Fruit fly (Drosophila melanogaster) whole organism, embryonic: Measurements from ENCODE around the gene Mst89B.

ENCODE experiments used
- Asciz ChIP-seq: fragments of 200-800 bp; sonication (Bioruptor generic); optimal IDR thresholded peaks from 2 replicates; lab custom pipeline; 2017; ENCODE audit warnings: missing biosample characterization, mild to moderate bottlenecking, missing genetic modification characterization, missing genetic modification reagents
- CG10462 ChIP-seq: fragments of 200-800 bp; sonication (Bioruptor generic); optimal IDR thresholded peaks from 2 replicates; lab custom pipeline; 2016; ENCODE audit warnings: missing biosample characterization, missing genetic modification characterization
- CG10654 ChIP-seq: fragments of 200-800 bp; sonication (Bioruptor generic); optimal IDR thresholded peaks from 2 replicates; lab custom pipeline; 2016; ENCODE audit warnings: missing biosample characterization, missing genetic modification characterization
- CG11504 ChIP-seq: fragments of 200-800 bp; sonication (Bioruptor generic); optimal IDR thresholded peaks from 3 replicates; lab custom pipeline; 2019; ENCODE audit warnings: missing biosample characterization, mild to moderate bottlenecking, missing genetic modification characterization, moderate library complexity
- CG12071 ChIP-seq: fragments of 200-800 bp; sonication (Bioruptor generic); optimal IDR thresholded peaks from 3 replicates; lab custom pipeline; 2018; ENCODE audit warnings: missing biosample characterization, mild to moderate bottlenecking, missing genetic modification characterization
- CG12299 ChIP-seq: fragments of 200-800 bp; sonication (Bioruptor generic); optimal IDR thresholded peaks from 2 replicates; lab custom pipeline; 2018; ENCODE audit warnings: missing biosample characterization, mild to moderate bottlenecking, missing genetic modification characterization
- CG14667 ChIP-seq: fragments of 200-800 bp; sonication (Bioruptor generic); IDR thresholded peaks from 2 replicates; pipeline ENCODE4 v1.3.6; 2022; ENCODE audit warnings: missing biosample characterization, missing genetic modification characterization
- CG17361 ChIP-seq: fragments of 200-800 bp; sonication (Bioruptor generic); IDR thresholded peaks from 3 replicates; pipeline ENCODE4 v1.3.6; 2022; ENCODE audit warnings: missing biosample characterization, missing genetic modification characterization
- CG18619 ChIP-seq: fragments of 200-800 bp; sonication (Bioruptor generic); optimal IDR thresholded peaks from 3 replicates; lab custom pipeline; 2017; ENCODE audit warnings: missing biosample characterization, mild to moderate bottlenecking, missing genetic modification characterization
- CG31441 ChIP-seq: fragments of 200-800 bp; sonication (Bioruptor generic); IDR thresholded peaks from 2 replicates; pipeline ENCODE4 v1.3.6; 2022; ENCODE audit warnings: missing biosample characterization, missing genetic modification characterization
- CG3726 ChIP-seq: fragments of 200-800 bp; sonication (Bioruptor generic); IDR thresholded peaks from 3 replicates; pipeline ENCODE4, ENCODE4 v1.3.6; 2022; ENCODE audit warnings: missing biosample characterization, missing genetic modification characterization
- CG4282 ChIP-seq: fragments of 200-800 bp; sonication (Bioruptor generic); optimal IDR thresholded peaks from 2 replicates; lab custom pipeline; 2016; ENCODE audit warnings: missing biosample characterization, missing genetic modification characterization
- CG4360 ChIP-seq: fragments of 200-800 bp; sonication (Bioruptor generic); IDR thresholded peaks from 2 replicates; pipeline ENCODE4 v1.3.6; 2022; ENCODE audit warnings: missing biosample characterization, missing genetic modification characterization
- CG4854 ChIP-seq: fragments of 200-800 bp; sonication (Bioruptor generic); optimal IDR thresholded peaks from 2 replicates; lab custom pipeline; 2016; ENCODE audit warnings: missing biosample characterization, missing genetic modification characterization, inconsistent platforms
- CG6813 ChIP-seq: fragments of 200-800 bp; sonication (Bioruptor generic); optimal IDR thresholded peaks from 2 replicates; lab custom pipeline; 2017; ENCODE audit warnings: missing biosample characterization, missing genetic modification characterization, mild to moderate bottlenecking, moderate library complexity, missing genetic modification reagents
- CG6854 ChIP-seq: fragments of 200-800 bp; sonication (Bioruptor generic); optimal IDR thresholded peaks from 3 replicates; lab custom pipeline; 2017; ENCODE audit warnings: missing biosample characterization, mild to moderate bottlenecking, missing genetic modification characterization
- CG7786 ChIP-seq: fragments of 200-800 bp; sonication (Bioruptor generic); optimal IDR thresholded peaks from 2 replicates; lab custom pipeline; 2016; ENCODE audit warnings: missing biosample characterization, missing genetic modification characterization
- CG9215 ChIP-seq: fragments of 200-800 bp; sonication (Bioruptor generic); IDR thresholded peaks from 2 replicates; pipeline ENCODE4 v1.3.6; 2022; ENCODE audit warnings: missing biosample characterization, missing genetic modification characterization
- CG9797 ChIP-seq: fragments of 200-800 bp; sonication (Bioruptor generic); optimal IDR thresholded peaks from 3 replicates; lab custom pipeline; 2018; ENCODE audit warnings: missing biosample characterization, mild to moderate bottlenecking, missing genetic modification characterization
- CG9876 ChIP-seq: fragments of 200-800 bp; sonication (Bioruptor generic); optimal IDR thresholded peaks from 2 replicates; lab custom pipeline; 2016; ENCODE audit warnings: missing biosample characterization, missing genetic modification characterization
- D ChIP-seq, 2 experiments: fragments of 200-800 bp in 1 of 2; fragments of >200 bp in 1 of 2; sonication (Bioruptor generic) in 1 of 2; optimal IDR thresholded peaks; 2 replicates in 1 of 2; 3 replicates in 1 of 2; lab custom pipeline; 2017; ENCODE audit warnings: mild to moderate bottlenecking in 1 of 2, missing biosample characterization in 1 of 2, missing genetic modification characterization in 1 of 2, missing genetic modification reagents in 1 of 2
- Deaf1 ChIP-seq: fragments of 200-800 bp; optimal IDR thresholded peaks from 3 replicates; lab custom pipeline; 2019; ENCODE audit warnings: missing biosample characterization, mild to moderate bottlenecking, missing genetic modification characterization, moderate library complexity
- Doc2 ChIP-seq: fragments of 200-800 bp; sonication (Bioruptor generic); IDR thresholded peaks from 2 replicates; pipeline ENCODE4 v1.3.6; 2022; ENCODE audit warnings: missing biosample characterization, missing genetic modification characterization
- Fer2 ChIP-seq: fragments of 200-800 bp; sonication (Bioruptor generic); optimal IDR thresholded peaks from 2 replicates; lab custom pipeline; 2018; ENCODE audit warnings: missing biosample characterization, mild to moderate bottlenecking, missing genetic modification characterization, moderate library complexity
- Hr39 ChIP-seq: fragments of >200 bp; optimal IDR thresholded peaks from 2 replicates; lab custom pipeline; 2017
- Hsf ChIP-seq: fragments of 200-800 bp; sonication (Bioruptor generic); optimal IDR thresholded peaks from 3 replicates; lab custom pipeline; 2016; ENCODE audit warnings: missing biosample characterization, missing genetic modification characterization
- Kr ChIP-seq: fragments of 200-800 bp; sonication (Bioruptor generic); optimal IDR thresholded peaks from 2 replicates; lab custom pipeline; 2017; ENCODE audit warnings: missing biosample characterization, mild to moderate bottlenecking, missing genetic modification characterization
- Neu2 ChIP-seq: fragments of 200-800 bp; sonication (Bioruptor generic); optimal IDR thresholded peaks from 3 replicates; lab custom pipeline; 2016; ENCODE audit warnings: missing biosample characterization, missing genetic modification characterization, borderline replicate concordance
- Nf-YA ChIP-seq: fragments of 200-800 bp; sonication (Bioruptor generic); IDR thresholded peaks from 2 replicates; pipeline ENCODE4 v1.3.6; 2022; ENCODE audit warnings: missing biosample characterization, missing genetic modification characterization
- Nf-YB ChIP-seq: fragments of 200-800 bp; sonication (Bioruptor generic); optimal IDR thresholded peaks from 3 replicates; lab custom pipeline; 2019; ENCODE audit warnings: missing biosample characterization, mild to moderate bottlenecking, missing genetic modification characterization, moderate library complexity
- Stat92E ChIP-seq, 3 experiments: fragments of >200 bp in 2 of 3; fragments of 200-800 bp in 1 of 3; sonication (Bioruptor generic) in 1 of 3; optimal IDR thresholded peaks; 2 replicates each; lab custom pipeline; 2017 to 2019; ENCODE audit warnings: missing biosample characterization in 3 of 3, missing genetic modification characterization in 3 of 3, mild to moderate bottlenecking in 1 of 3, moderate library complexity in 1 of 3
- ab ChIP-seq: fragments of 200-800 bp; sonication (Bioruptor generic); optimal IDR thresholded peaks from 2 replicates; lab custom pipeline; 2016; ENCODE audit warnings: missing biosample characterization, missing genetic modification characterization
- cad ChIP-seq: fragments of >200 bp; optimal IDR thresholded peaks from 2 replicates; lab custom pipeline; 2017; ENCODE audit warnings: missing biosample characterization, missing genetic modification characterization
- cg ChIP-seq: fragments of 200-800 bp; sonication (Bioruptor generic); optimal IDR thresholded peaks from 3 replicates; lab custom pipeline; 2019; ENCODE audit warnings: missing biosample characterization, mild to moderate bottlenecking, missing genetic modification characterization, moderate library complexity
- dm ChIP-seq: fragments of 200-800 bp; sonication (Bioruptor generic); optimal IDR thresholded peaks from 3 replicates; lab custom pipeline; 2016; ENCODE audit warnings: missing biosample characterization, missing genetic modification characterization
- emc ChIP-seq: fragments of 200-800 bp; sonication (Bioruptor generic); optimal IDR thresholded peaks from 2 replicates; lab custom pipeline; 2016; ENCODE audit warnings: missing biosample characterization, missing genetic modification characterization
- ems ChIP-seq: fragments of 200-800 bp; sonication (Bioruptor generic); optimal IDR thresholded peaks from 3 replicates; lab custom pipeline; 2016; ENCODE audit warnings: missing biosample characterization, missing genetic modification characterization
- ewg ChIP-seq: fragments of 200-800 bp; sonication (Bioruptor generic); optimal IDR thresholded peaks from 3 replicates; lab custom pipeline; 2017; ENCODE audit warnings: mild to moderate bottlenecking, missing biosample characterization, missing genetic modification reagents, missing genetic modification characterization
- fd96Cb ChIP-seq: fragments of 200-800 bp; sonication (Bioruptor generic); optimal IDR thresholded peaks from 2 replicates; lab custom pipeline; 2018; ENCODE audit warnings: missing biosample characterization, mild to moderate bottlenecking, missing genetic modification characterization, moderate library complexity
- jigr1 ChIP-seq: fragments of 200-800 bp; sonication (Bioruptor generic); IDR thresholded peaks from 3 replicates; pipeline ENCODE4 v1.3.6; 2022; ENCODE audit warnings: missing biosample characterization, missing genetic modification characterization
- jumu ChIP-seq: fragments of 200-800 bp; sonication (Bioruptor generic); optimal IDR thresholded peaks from 3 replicates; lab custom pipeline; 2016; ENCODE audit warnings: missing biosample characterization, missing genetic modification characterization
- org-1 ChIP-seq: fragments of 200-800 bp; sonication (Bioruptor generic); optimal IDR thresholded peaks from 2 replicates; lab custom pipeline; 2017; ENCODE audit warnings: missing biosample characterization, missing genetic modification characterization
- pum ChIP-seq: fragments of 200-800 bp; sonication (Bioruptor generic); optimal IDR thresholded peaks from 2 replicates; lab custom pipeline; 2016; ENCODE audit warnings: missing biosample characterization, missing genetic modification characterization
- run ChIP-seq: fragments of 200-800 bp; sonication (Bioruptor generic); optimal IDR thresholded peaks from 3 replicates; lab custom pipeline; 2018; ENCODE audit warnings: missing biosample characterization, mild to moderate bottlenecking, missing genetic modification characterization
- sd ChIP-seq: fragments of 200-800 bp; sonication (Bioruptor generic); optimal IDR thresholded peaks from 3 replicates; lab custom pipeline; 2018; ENCODE audit warnings: missing biosample characterization, mild to moderate bottlenecking, missing genetic modification characterization, moderate library complexity
- sens-2 ChIP-seq: fragments of 200-800 bp; sonication (Bioruptor generic); IDR thresholded peaks from 2 replicates; pipeline ENCODE4 v1.3.6; 2022; ENCODE audit warnings: missing biosample characterization, missing genetic modification characterization
- sisA ChIP-seq: fragments of 200-800 bp; sonication (Bioruptor generic); IDR thresholded peaks from 2 replicates; pipeline ENCODE4 v1.3.6; 2022; ENCODE audit warnings: missing biosample characterization, missing genetic modification characterization
- tap ChIP-seq: fragments of 200-800 bp; optimal IDR thresholded peaks from 3 replicates; lab custom pipeline; 2019; ENCODE audit warnings: missing biosample characterization, mild to moderate bottlenecking, missing genetic modification characterization, moderate library complexity
- usp ChIP-seq: fragments of >200 bp; optimal IDR thresholded peaks from 2 replicates; lab custom pipeline; 2017; ENCODE audit warnings: missing biosample characterization, missing genetic modification characterization

Gene Mst89B

dm6 chr3R:16260385-16261169 lies 6.2 kb upstream of the Mst89B start (continued):
- TF ChIP-seq dm (GFP tag; lab: Kevin White, UChicago) (peak; percentile 38), CG9876 (GFP tag; lab: Kevin White, UChicago) (peak; percentile 61), CG10462 (GFP tag; lab: Kevin White, UChicago) (no peak), Nf-YA (no peak), CG18619 (GFP tag; lab: Kevin White, UChicago) (peak; percentile 59), CG4360 (GFP tag; lab: Robert Waterston, UW) (0 out of 2 replicates have a peak, but pooled peaks have one; percentile 19), Asciz (no peak), tap (tag; lab: Kevin White, UChicago) (no peak), jumu (GFP tag; lab: Kevin White, UChicago) (peak; percentile 62), jigr1 (GFP tag; lab: Robert Waterston, UW) (no peak), usp (no peak), Stat92E (GFP tag; optimal IDR thresholded peaks at IDR 0.05; lab: Kevin White, UChicago) (no peak), CG17361 (GFP tag; lab: Robert Waterston, UW) (peak; percentile 73), sisA (GFP tag; lab: Robert Waterston, UW) (peak; percentile 78), CG12071 (no peak), CG3726 (peak; percentile 5; the same call in 1 of the 3 replicates), CG9215 (GFP tag; lab: Robert Waterston, UW) (peak; percentile 49), Hsf (GFP tag; lab: Kevin White, UChicago) (peak; percentile 76), Nf-YB (GFP tag; lab: Kevin White, UChicago) (peak; percentile 42), CG7786 (GFP tag; lab: Kevin White, UChicago) (peak; percentile 18), emc (no peak), CG4854 (GFP tag; lab: Kevin White, UChicago) (peak; percentile 94), Hr39 (lab: Kevin White, UChicago) (no peak), D (optimal IDR thresholded peaks at IDR 0.05; lab: Kevin White, UChicago) (no peak), D (GFP tag; optimal IDR thresholded peaks at IDR 0.05; lab: Kevin White, UChicago) (peak; percentile 57), pum (GFP tag; lab: Kevin White, UChicago) (peak; percentile 68), CG12299 (tag; lab: Kevin White, UChicago) (peak; percentile 26), Neu2 (no peak), CG6813 (GFP tag; lab: Kevin White, UChicago) (peak; percentile 62), CG10654 (GFP tag; lab: Kevin White, UChicago) (peak; percentile 68), sens-2 (0 out of 2 replicates have a peak, but pooled peaks have one; percentile 4), Kr (no peak), CG9797 (GFP tag; lab: Kevin White, UChicago) (peak; percentile 9), CG31441 (GFP tag; lab: Robert Waterston, UW) (no peak; the same call in none of the 2 replicates), run (tag; lab: Kevin White, UChicago) (no peak), Deaf1 (no peak), CG11504 (no peak), CG4282 (GFP tag; lab: Kevin White, UChicago) (no peak), org-1 (peak; percentile 3), CG14667 (GFP tag; lab: Robert Waterston, UW) (peak; percentile 56; the same call in 1 of the 2 replicates), ems (peak; percentile 59), ab (GFP tag; lab: Kevin White, UChicago) (no peak), cad (GFP tag; lab: Kevin White, UChicago) (no peak), Doc2 (no peak), fd96Cb (tag; lab: Kevin White, UChicago) (peak; percentile 52), CG6854 (peak; percentile 55), ewg (peak; percentile 58), sd (tag; lab: Kevin White, UChicago) (no peak), cg (GFP tag; lab: Kevin White, UChicago) (no peak), Fer2 (tag; lab: Kevin White, UChicago) (peak; percentile 25)
